Worm (Caenorhabditis elegans): Measurements from ENCODE around the gene D2096.13.

ce11 chrIV:8333954-8333987 lies 24.6 kb downstream of the D2096.13 start, which contains the start of gene his-31:
- TF ChIP-seq fos-1 (tag; optimal IDR thresholded peaks at IDR 0.05) = no peak
- no peak for TF ChIP-seq ceh-16 (tag; optimal IDR thresholded peaks at IDR 0.05)
- no peak for TF ChIP-seq ama-1 (optimal IDR thresholded peaks at IDR 0.05)
